Worm (Caenorhabditis elegans) whole organism, L4 larva: ENCODE measurements around the gene vang-1.

ENCODE experiments used
- ama-1 ChIP-seq: fragments of 150-350 bp; optimal IDR thresholded peaks from 2 replicates; lab custom pipeline; 2014; ENCODE audit warnings: inconsistent platforms, mixed read lengths
- ceh-44 ChIP-seq: fragments of 200-800 bp; sonication (Bioruptor generic); IDR thresholded peaks from 2 replicates; pipeline ENCODE4 v1.3.6; 2022; ENCODE audit warnings: missing genetic modification reagents, missing genetic modification characterization, missing compliant biosample characterization
- dpl-1 ChIP-seq: fragments of 150-350 bp; optimal IDR thresholded peaks from 2 replicates; lab custom pipeline; 2014; ENCODE audit warnings: missing biosample characterization, missing genetic modification reagents, missing genetic modification characterization
- fkh-10 ChIP-seq: fragments of 150-350 bp; optimal IDR thresholded peaks from 2 replicates; lab custom pipeline; 2014; ENCODE audit warnings: missing biosample characterization, missing genetic modification reagents, missing genetic modification characterization
- jun-1 ChIP-seq: fragments of 150-350 bp; optimal IDR thresholded peaks from 2 replicates; lab custom pipeline; 2014; ENCODE audit warnings: missing biosample characterization, missing genetic modification reagents, missing genetic modification characterization
- lin-38 ChIP-seq: fragments of 200-800 bp; sonication (Bioruptor generic); IDR thresholded peaks from 2 replicates; pipeline ENCODE4 v1.3.6; 2022; ENCODE audit warnings: missing genetic modification reagents, missing genetic modification characterization, missing compliant biosample characterization
- lsy-2 ChIP-seq, 2 experiments: fragments of 150-350 bp in 1 of 2; sonication (generic microtip) in 1 of 2; optimal IDR thresholded peaks; 2 replicates each; lab custom pipeline; 2014 to 2017; ENCODE audit warnings: missing biosample characterization in 2 of 2, missing genetic modification characterization in 2 of 2
- unc-62 ChIP-seq, 3 experiments: fragments of 150-350 bp in 1 of 3; sonication (generic microtip); optimal IDR thresholded peaks in 2 of 3; peaks in 1 of 3; 1 replicate in 1 of 3; 2 replicates in 2 of 3; lab custom pipeline; 2014 to 2017; ENCODE audit warnings: missing biosample characterization in 3 of 3, missing genetic modification characterization in 3 of 3, missing genetic modification reagents in 3 of 3, missing genotype in 1 of 3
- ztf-11 ChIP-seq: fragments of 150-350 bp; optimal IDR thresholded peaks from 2 replicates; lab custom pipeline; 2014; ENCODE audit warnings: missing biosample characterization, missing genetic modification characterization

- TF ChIP-seq ama-1 (lab: Kevin White, UChicago), result no peak
- TF ChIP-seq ztf-11, result no peak
- TF ChIP-seq jun-1 (tag; lab: Kevin White, UChicago), result no peak
- no peak for TF ChIP-seq fkh-10 (GFP tag; lab: Kevin White, UChicago)
- TF ChIP-seq ceh-44 (GFP tag; lab: Robert Waterston, UW), result no peak
- no peak for TF ChIP-seq lsy-2 (tag; optimal IDR thresholded peaks at IDR 0.05; lab: Kevin White, UChicago)
- peak in 1 of 2 experiments; percentile 38 for TF ChIP-seq unc-62 (GFP tag; optimal IDR thresholded peaks at IDR 0.05 in 1 of 2; lab: Kevin White, UChicago)
- TF ChIP-seq unc-62 (tag; optimal IDR thresholded peaks at IDR 0.05; lab: Kevin White, UChicago), result no peak
- no peak for TF ChIP-seq dpl-1 (GFP tag; lab: Kevin White, UChicago)
- no peak for TF ChIP-seq lin-38 (GFP tag; lab: Robert Waterston, UW)
Observed at ce11 chrX:2895646-2896045, 10.0 kb downstream of the vang-1 start.
